Worm (Caenorhabditis elegans): ENCODE measurements around the gene F22F7.2.

DNA sequence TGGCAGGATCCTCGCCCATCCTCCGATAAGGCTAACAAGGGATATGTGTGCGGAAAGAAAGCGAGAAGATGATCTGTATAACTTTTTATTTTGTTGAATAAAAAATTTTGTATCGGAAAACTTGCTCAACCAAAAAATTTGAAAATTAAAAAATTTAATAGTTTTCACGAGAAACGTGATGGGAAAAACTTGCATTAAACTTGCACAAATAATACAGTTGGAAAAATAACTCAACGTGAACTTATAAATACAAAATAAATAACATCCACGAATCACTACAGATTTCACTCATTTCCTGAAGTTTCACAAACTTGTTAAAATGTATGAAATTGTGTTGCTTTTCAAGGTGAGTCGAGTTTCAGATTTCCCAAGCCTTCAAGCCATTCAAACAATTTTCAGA, 23.5 kb upstream of the F22F7.2 start, which contains the start of gene F36F12.7:
- TF ChIP-seq ztf-23 (GFP tag; IDR thresholded peaks at IDR 0.05) (no peak), flt-1 (GFP tag; IDR thresholded peaks at IDR 0.05) (no peak), med-1 (GFP tag; optimal IDR thresholded peaks at IDR 0.05; ENCODE audit: insufficient read depth) (no peak), klf-2 (GFP tag; conservative IDR thresholded peaks at IDR 0.05) (no peak), ref-1 (GFP tag; conservative IDR thresholded peaks at IDR 0.05) (no peak)

Measured in whole organism, midembryonic.